Fruit fly (Drosophila melanogaster) whole organism, embryonic: Measurements from ENCODE around the gene JMJD5.

Experiments used
- Atf3 ChIP-seq: fragments of 200-800 bp; sonication (Bioruptor generic); optimal IDR thresholded peaks from 3 replicates; lab custom pipeline; 2016; ENCODE audit warnings: missing biosample characterization, missing genetic modification characterization
- C15 ChIP-seq: fragments of 200-800 bp; sonication (Bioruptor generic); IDR thresholded peaks from 3 replicates; pipeline ENCODE4 v1.3.6; 2022; ENCODE audit warnings: missing biosample characterization, missing genetic modification characterization
- CG1024 ChIP-seq: fragments of 200-800 bp; sonication (Bioruptor generic); IDR thresholded peaks from 2 replicates; pipeline ENCODE4 v1.3.6; 2022; ENCODE audit warnings: missing biosample characterization, missing genetic modification characterization
- CG10959 ChIP-seq: fragments of 200-800 bp; sonication (Bioruptor generic); IDR thresholded peaks from 2 replicates; pipeline ENCODE4 v1.3.6; 2022; ENCODE audit warnings: missing biosample characterization, missing genetic modification characterization
- CG11093 ChIP-seq: fragments of 200-800 bp; sonication (Bioruptor generic); IDR thresholded peaks from 3 replicates; pipeline ENCODE4 v1.3.6; 2022; ENCODE audit warnings: missing biosample characterization, missing genetic modification characterization
- CG11696 ChIP-seq: fragments of 200-800 bp; sonication (Bioruptor generic); IDR thresholded peaks from 2 replicates; pipeline ENCODE4 v1.3.6; 2022; ENCODE audit warnings: missing biosample characterization, missing genetic modification characterization
- CG12104 ChIP-seq: fragments of 200-800 bp; sonication (Bioruptor generic); optimal IDR thresholded peaks from 3 replicates; lab custom pipeline; 2016; ENCODE audit warnings: missing biosample characterization, missing genetic modification characterization
- CG12744 ChIP-seq: fragments of 200-800 bp; sonication (Bioruptor generic); optimal IDR thresholded peaks from 2 replicates; lab custom pipeline; 2016; ENCODE audit warnings: missing biosample characterization, missing genetic modification characterization
- CG14014 ChIP-seq: fragments of 200-800 bp; sonication (Bioruptor generic); IDR thresholded peaks from 2 replicates; pipeline ENCODE4 v1.3.6; 2022; ENCODE audit warnings: missing biosample characterization, missing genetic modification characterization
- CG15601 ChIP-seq: fragments of 200-800 bp; sonication (Bioruptor generic); optimal IDR thresholded peaks from 3 replicates; lab custom pipeline; 2019; ENCODE audit warnings: missing biosample characterization, mild to moderate bottlenecking, missing genetic modification characterization, moderate library complexity
- CG15696 ChIP-seq: fragments of 200-800 bp; sonication (Bioruptor generic); optimal IDR thresholded peaks from 2 replicates; lab custom pipeline; 2019; ENCODE audit warnings: missing biosample characterization, mild to moderate bottlenecking, missing genetic modification characterization, moderate library complexity
- CG17328 ChIP-seq: fragments of 200-800 bp; sonication (Bioruptor generic); IDR thresholded peaks from 2 replicates; pipeline ENCODE4 v1.3.6; 2022; ENCODE audit warnings: missing biosample characterization, missing genetic modification characterization
- CG17385 ChIP-seq: fragments of 200-800 bp; sonication (Bioruptor generic); optimal IDR thresholded peaks from 3 replicates; lab custom pipeline; 2018; ENCODE audit warnings: missing biosample characterization, mild to moderate bottlenecking, missing genetic modification characterization
- CG2129 ChIP-seq: fragments of 200-800 bp; sonication (Bioruptor generic); IDR thresholded peaks from 2 replicates; pipeline ENCODE4 v1.3.6; 2022; ENCODE audit warnings: missing biosample characterization, missing genetic modification characterization; ENCODE audit not compliant: partially characterized antibody
- CG30020 ChIP-seq: fragments of 200-800 bp; optimal IDR thresholded peaks from 2 replicates; lab custom pipeline; 2019; ENCODE audit warnings: missing biosample characterization, mild to moderate bottlenecking, missing genetic modification characterization, moderate library complexity
- CG3407 ChIP-seq: fragments of 200-800 bp; sonication (Bioruptor generic); optimal IDR thresholded peaks from 2 replicates; lab custom pipeline; 2018; ENCODE audit warnings: missing biosample characterization, mild to moderate bottlenecking, missing genetic modification characterization
- CG4328 ChIP-seq: fragments of 200-800 bp; sonication (Bioruptor generic); optimal IDR thresholded peaks from 3 replicates; lab custom pipeline; 2017; ENCODE audit warnings: missing biosample characterization, missing genetic modification reagents, missing genetic modification characterization
- CG4424 ChIP-seq: fragments of 200-800 bp; sonication (Bioruptor generic); optimal IDR thresholded peaks from 3 replicates; lab custom pipeline; 2016; ENCODE audit warnings: missing biosample characterization, missing genetic modification characterization
- CG7839 ChIP-seq: fragments of 200-800 bp; sonication (Bioruptor generic); optimal IDR thresholded peaks from 3 replicates; lab custom pipeline; 2018; ENCODE audit warnings: missing biosample characterization, mild to moderate bottlenecking, missing genetic modification characterization, moderate library complexity
- CG8478 ChIP-seq: fragments of >200 bp; optimal IDR thresholded peaks from 2 replicates; lab custom pipeline; 2018
- CG9876 ChIP-seq: fragments of 200-800 bp; sonication (Bioruptor generic); optimal IDR thresholded peaks from 2 replicates; lab custom pipeline; 2016; ENCODE audit warnings: missing biosample characterization, missing genetic modification characterization
- CoRest ChIP-seq: fragments of 200-800 bp; sonication (Bioruptor generic); optimal IDR thresholded peaks from 3 replicates; lab custom pipeline; 2018; ENCODE audit warnings: missing biosample characterization, mild to moderate bottlenecking, missing genetic modification characterization, moderate library complexity
- Deaf1 ChIP-seq: fragments of 200-800 bp; optimal IDR thresholded peaks from 3 replicates; lab custom pipeline; 2019; ENCODE audit warnings: missing biosample characterization, mild to moderate bottlenecking, missing genetic modification characterization, moderate library complexity
- Hr3 ChIP-seq: fragments of 200-800 bp; sonication (Bioruptor generic); optimal IDR thresholded peaks from 3 replicates; lab custom pipeline; 2016; ENCODE audit warnings: missing biosample characterization, missing genetic modification characterization
- Myb ChIP-seq: fragments of 200-800 bp; sonication (Bioruptor generic); optimal IDR thresholded peaks from 2 replicates; lab custom pipeline; 2016; ENCODE audit warnings: missing biosample characterization, missing genetic modification characterization
- NFAT ChIP-seq: fragments of 200-800 bp; sonication (Bioruptor generic); IDR thresholded peaks from 2 replicates; pipeline ENCODE4 v1.3.6; 2022; ENCODE audit warnings: missing biosample characterization, missing genetic modification characterization
- NfI ChIP-seq: fragments of 200-800 bp; sonication (Bioruptor generic); optimal IDR thresholded peaks from 3 replicates; lab custom pipeline; 2018; ENCODE audit warnings: missing biosample characterization, mild to moderate bottlenecking, missing genetic modification characterization, moderate library complexity
- Trl ChIP-seq, 3 experiments: fragments of >200 bp in 2 of 3; fragments of 200-800 bp in 1 of 3; sonication (Bioruptor generic) in 1 of 3; optimal IDR thresholded peaks; 2 replicates in 1 of 3; 3 replicates in 2 of 3; lab custom pipeline; 2016 to 2017; ENCODE audit warnings: missing biosample characterization in 1 of 3, missing genetic modification characterization in 1 of 3
- ap ChIP-seq: fragments of 200-800 bp; sonication (Bioruptor generic); IDR thresholded peaks from 2 replicates; pipeline ENCODE4 v1.3.6; 2022; ENCODE audit warnings: missing biosample characterization, missing genetic modification characterization
- ash1 ChIP-seq: fragments of 200-800 bp; sonication (Bioruptor generic); optimal IDR thresholded peaks from 2 replicates; lab custom pipeline; 2018; ENCODE audit warnings: missing biosample characterization, mild to moderate bottlenecking, missing genetic modification characterization
- bcd ChIP-seq: fragments of 200-800 bp; sonication (Bioruptor generic); optimal IDR thresholded peaks from 2 replicates; lab custom pipeline; 2017; ENCODE audit warnings: missing biosample characterization, mild to moderate bottlenecking, missing genetic modification characterization
- cas ChIP-seq: fragments of 200-800 bp; sonication (Bioruptor generic); IDR thresholded peaks from 2 replicates; pipeline ENCODE4 v1.3.6; 2022; ENCODE audit warnings: missing biosample characterization, missing genetic modification characterization
- cg ChIP-seq: fragments of 200-800 bp; sonication (Bioruptor generic); optimal IDR thresholded peaks from 3 replicates; lab custom pipeline; 2019; ENCODE audit warnings: missing biosample characterization, mild to moderate bottlenecking, missing genetic modification characterization, moderate library complexity
- chinmo ChIP-seq: fragments of 200-800 bp; sonication (Bioruptor generic); IDR thresholded peaks from 4 replicates; pipeline ENCODE4 v1.3.6; 2022; ENCODE audit warnings: missing biosample characterization, missing genetic modification characterization; ENCODE audit not compliant: partially characterized antibody
- dmrt99B ChIP-seq: fragments of 200-800 bp; sonication (Bioruptor generic); optimal IDR thresholded peaks from 2 replicates; lab custom pipeline; 2018; ENCODE audit warnings: missing biosample characterization, mild to moderate bottlenecking, missing genetic modification characterization, moderate library complexity
- emc ChIP-seq: fragments of 200-800 bp; sonication (Bioruptor generic); optimal IDR thresholded peaks from 2 replicates; lab custom pipeline; 2016; ENCODE audit warnings: missing biosample characterization, missing genetic modification characterization
- eve ChIP-seq, 2 experiments: fragments of >200 bp; optimal IDR thresholded peaks; 2 replicates each; lab custom pipeline; 2017; ENCODE audit warnings: missing biosample characterization in 2 of 2, missing genetic modification characterization in 2 of 2
- ham ChIP-seq: fragments of 200-800 bp; sonication (Bioruptor generic); IDR thresholded peaks from 2 replicates; pipeline ENCODE4 v1.3.6; 2022; ENCODE audit warnings: missing biosample characterization, missing genetic modification characterization
- her ChIP-seq: fragments of 200-800 bp; sonication (Bioruptor generic); optimal IDR thresholded peaks from 2 replicates; lab custom pipeline; 2016; ENCODE audit warnings: missing biosample characterization, missing genetic modification characterization
- ind ChIP-seq: fragments of 200-800 bp; sonication (Bioruptor generic); optimal IDR thresholded peaks from 3 replicates; lab custom pipeline; 2016; ENCODE audit warnings: missing biosample characterization, missing genetic modification characterization
- onecut ChIP-seq: fragments of 200-800 bp; sonication (Bioruptor generic); IDR thresholded peaks from 2 replicates; pipeline ENCODE4 v1.3.6; 2022; ENCODE audit warnings: missing biosample characterization, missing genetic modification characterization
- otp ChIP-seq: fragments of 200-800 bp; sonication (Bioruptor generic); IDR thresholded peaks from 3 replicates; pipeline ENCODE4, ENCODE4 v1.3.6; 2022; ENCODE audit warnings: missing biosample characterization, missing genetic modification characterization
- pho ChIP-seq: fragments of 200-800 bp; sonication (Bioruptor generic); optimal IDR thresholded peaks from 2 replicates; lab custom pipeline; 2016; ENCODE audit warnings: missing biosample characterization, missing genetic modification characterization
- pum ChIP-seq: fragments of 200-800 bp; sonication (Bioruptor generic); optimal IDR thresholded peaks from 2 replicates; lab custom pipeline; 2016; ENCODE audit warnings: missing biosample characterization, missing genetic modification characterization
- scrt ChIP-seq: fragments of 200-800 bp; sonication (Bioruptor generic); optimal IDR thresholded peaks from 2 replicates; lab custom pipeline; 2018; ENCODE audit warnings: missing biosample characterization, mild to moderate bottlenecking, missing genetic modification characterization, moderate library complexity
- sob ChIP-seq: fragments of 200-800 bp; sonication (Bioruptor generic); IDR thresholded peaks from 2 replicates; pipeline ENCODE4 v1.3.6; 2022; ENCODE audit warnings: missing biosample characterization, missing genetic modification characterization
- sqz ChIP-seq: fragments of 200-800 bp; sonication (Bioruptor generic); optimal IDR thresholded peaks from 3 replicates; lab custom pipeline; 2018; ENCODE audit warnings: missing biosample characterization, mild to moderate bottlenecking, missing genetic modification characterization
- trem ChIP-seq: fragments of 200-800 bp; optimal IDR thresholded peaks from 3 replicates; lab custom pipeline; 2019; ENCODE audit warnings: missing biosample characterization, mild to moderate bottlenecking, missing genetic modification characterization, moderate library complexity
- usp ChIP-seq: fragments of >200 bp; optimal IDR thresholded peaks from 2 replicates; lab custom pipeline; 2017; ENCODE audit warnings: missing biosample characterization, missing genetic modification characterization
- vnd ChIP-seq: fragments of 200-800 bp; sonication (Bioruptor generic); IDR thresholded peaks from 3 replicates; pipeline ENCODE4 v1.3.6; 2022; ENCODE audit warnings: missing biosample characterization, missing genetic modification characterization; ENCODE audit not compliant: partially characterized antibody
- zen2 ChIP-seq: fragments of 200-800 bp; sonication (Bioruptor generic); IDR thresholded peaks from 3 replicates; pipeline ENCODE4 v1.3.6; 2022; ENCODE audit warnings: missing biosample characterization, missing genetic modification characterization; ENCODE audit not compliant: partially characterized antibody

JMJD5 gene

DNA sequence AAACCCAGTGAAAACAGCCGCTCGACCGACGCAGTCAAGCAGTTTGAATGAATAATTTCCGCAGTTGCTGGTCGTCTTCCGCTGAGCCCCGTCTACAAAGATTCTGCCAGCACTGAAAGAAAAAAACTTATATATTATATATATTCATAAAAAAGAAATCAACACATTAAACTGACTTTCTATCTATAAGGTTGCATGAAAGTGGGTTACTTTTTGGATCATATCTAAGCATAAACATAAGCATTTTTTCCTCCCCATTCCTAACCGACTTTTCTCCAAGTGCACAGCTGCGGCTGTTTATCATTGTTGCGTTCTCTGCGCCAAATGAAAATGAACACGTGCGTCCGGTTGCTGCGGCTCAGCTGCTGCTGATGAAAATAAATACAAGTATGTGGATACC lies 20.8 kb downstream of the JMJD5 start (continued):
- TF ChIP-seq CG1024 (GFP tag; lab: Robert Waterston, UW) (peak; percentile 69), usp (GFP tag; lab: Kevin White, UChicago) (no peak), ash1 (GFP tag; lab: Kevin White, UChicago) (no peak), CG10959 (GFP tag; lab: Robert Waterston, UW) (no peak), dmrt99B (tag; lab: Kevin White, UChicago) (peak; percentile 85), cas (GFP tag; lab: Robert Waterston, UW) (no peak), CG2129 (GFP tag; lab: Robert Waterston, UW) (no peak), trem (tag; lab: Kevin White, UChicago) (peak; percentile 31), vnd (GFP tag; lab: Robert Waterston, UW) (no peak), ap (GFP tag; lab: Robert Waterston, UW) (0 out of 2 replicates have a peak, but pooled peaks have one; percentile 23), eve (GFP tag; optimal IDR thresholded peaks at IDR 0.05; lab: Kevin White, UChicago) (no peak), her (peak; percentile 23), CoRest (tag; lab: Kevin White, UChicago) (peak; percentile 74), Deaf1 (tag; lab: Kevin White, UChicago) (peak; percentile 42), CG12744 (GFP tag; lab: Kevin White, UChicago) (no peak), CG17385 (GFP tag; lab: Kevin White, UChicago) (peak; percentile 69), chinmo (no peak), cg (GFP tag; lab: Kevin White, UChicago) (no peak), CG4424 (GFP tag; lab: Kevin White, UChicago) (peak; percentile 67), CG11696 (GFP tag; lab: Robert Waterston, UW) (peak; percentile 68), CG30020 (tag; lab: Kevin White, UChicago) (no peak), Atf3 (GFP tag; lab: Kevin White, UChicago) (no peak), NFAT (GFP tag; lab: Robert Waterston, UW) (0 out of 2 replicates have a peak, but pooled peaks have one; percentile 32), CG11093 (0 out of 3 replicates have a peak, but pooled peaks have one; percentile 29), Trl (optimal IDR thresholded peaks at IDR 0.05; lab: Kevin White, UChicago) (no peak), Trl (GFP tag; optimal IDR thresholded peaks at IDR 0.05; lab: Kevin White, UChicago) (no peak), ham (GFP tag; lab: Robert Waterston, UW) (no peak), emc (GFP tag; lab: Kevin White, UChicago) (no peak), C15 (no peak), NfI (GFP tag; lab: Kevin White, UChicago) (peak; percentile 50), CG7839 (peak; percentile 78), pum (GFP tag; lab: Kevin White, UChicago) (no peak), sob (GFP tag; lab: Robert Waterston, UW) (peak; percentile 74; the same call in 1 of the 2 replicates), bcd (GFP tag; lab: Kevin White, UChicago) (peak; percentile 54), Hr3 (GFP tag; lab: Kevin White, UChicago) (peak; percentile 70), CG14014 (peak; percentile 78), pho (GFP tag; lab: Kevin White, UChicago) (no peak), CG15601 (tag; lab: Kevin White, UChicago) (peak; percentile 52), CG4328 (GFP tag; lab: Kevin White, UChicago) (peak; percentile 43), CG9876 (GFP tag; lab: Kevin White, UChicago) (no peak), scrt (GFP tag; lab: Kevin White, UChicago) (peak; percentile 46), CG3407 (GFP tag; lab: Kevin White, UChicago) (peak; percentile 63), CG17328 (GFP tag; lab: Robert Waterston, UW) (peak; percentile 84), zen2 (no peak), CG8478 (lab: Kevin White, UChicago) (no peak), Myb (no peak), sqz (no peak), CG12104 (GFP tag; lab: Kevin White, UChicago) (no peak), onecut (GFP tag; lab: Robert Waterston, UW) (peak; percentile 76), CG15696 (tag; lab: Kevin White, UChicago) (peak; percentile 0), ind (GFP tag; lab: Kevin White, UChicago) (peak; percentile 65), otp (GFP tag; lab: Robert Waterston, UW) (peak; percentile 70; the same call in 1 of the 3 replicates)
